Fruit fly (Drosophila melanogaster) whole organism, embryonic: ENCODE results near the gene CG10638.

Experiments
- CG10274 ChIP-seq: fragments of 200-800 bp; sonication (Bioruptor generic); optimal IDR thresholded peaks from 3 replicates; lab custom pipeline; 2017; ENCODE audit warnings: missing biosample characterization, mild to moderate bottlenecking, missing genetic modification characterization
- CG10366 ChIP-seq: fragments of 200-800 bp; sonication (Bioruptor generic); IDR thresholded peaks from 2 replicates; pipeline ENCODE4 v1.3.6; 2022; ENCODE audit warnings: missing biosample characterization, missing genetic modification characterization
- CG10654 ChIP-seq: fragments of 200-800 bp; sonication (Bioruptor generic); optimal IDR thresholded peaks from 2 replicates; lab custom pipeline; 2016; ENCODE audit warnings: missing biosample characterization, missing genetic modification characterization
- CG10979 ChIP-seq: fragments of 200-800 bp; sonication (Bioruptor generic); optimal IDR thresholded peaks from 2 replicates; lab custom pipeline; 2018; ENCODE audit warnings: missing biosample characterization, mild to moderate bottlenecking, missing genetic modification characterization, moderate library complexity
- CG11085 ChIP-seq: fragments of 200-800 bp; sonication (Bioruptor generic); IDR thresholded peaks from 2 replicates; pipeline ENCODE4 v1.3.6; 2022; ENCODE audit warnings: missing biosample characterization, missing genetic modification characterization
- CG14441 ChIP-seq: fragments of 200-800 bp; sonication (Bioruptor generic); IDR thresholded peaks from 2 replicates; pipeline ENCODE4 v1.3.6; 2022; ENCODE audit warnings: missing biosample characterization, missing genetic modification characterization
- CG14710 ChIP-seq: fragments of 200-800 bp; sonication (Bioruptor generic); optimal IDR thresholded peaks from 3 replicates; lab custom pipeline; 2019; ENCODE audit warnings: missing biosample characterization, mild to moderate bottlenecking, missing genetic modification characterization, moderate library complexity
- CG17385 ChIP-seq: fragments of 200-800 bp; sonication (Bioruptor generic); optimal IDR thresholded peaks from 3 replicates; lab custom pipeline; 2018; ENCODE audit warnings: missing biosample characterization, mild to moderate bottlenecking, missing genetic modification characterization
- CG17912 ChIP-seq: fragments of 200-800 bp; sonication (Bioruptor generic); optimal IDR thresholded peaks from 2 replicates; lab custom pipeline; 2018; ENCODE audit warnings: missing biosample characterization, mild to moderate bottlenecking, missing genetic modification characterization
- CG1832 ChIP-seq: fragments of 200-800 bp; sonication (Bioruptor generic); optimal IDR thresholded peaks from 2 replicates; lab custom pipeline; 2017; ENCODE audit warnings: missing biosample characterization, mild to moderate bottlenecking, missing genetic modification characterization, inconsistent platforms
- CG2202 ChIP-seq: fragments of 200-800 bp; sonication (Bioruptor generic); optimal IDR thresholded peaks from 2 replicates; lab custom pipeline; 2018; ENCODE audit warnings: missing biosample characterization, mild to moderate bottlenecking, missing genetic modification characterization
- CG31224 ChIP-seq: fragments of 200-800 bp; sonication (Bioruptor generic); IDR thresholded peaks from 2 replicates; pipeline ENCODE4 v1.3.6; 2022; ENCODE audit warnings: missing biosample characterization, missing genetic modification characterization
- CG31365 ChIP-seq: fragments of 200-800 bp; sonication (Bioruptor generic); optimal IDR thresholded peaks from 2 replicates; lab custom pipeline; 2018; ENCODE audit warnings: missing biosample characterization, mild to moderate bottlenecking, missing genetic modification characterization
- CG3726 ChIP-seq: fragments of 200-800 bp; sonication (Bioruptor generic); IDR thresholded peaks from 3 replicates; pipeline ENCODE4, ENCODE4 v1.3.6; 2022; ENCODE audit warnings: missing biosample characterization, missing genetic modification characterization
- CG4424 ChIP-seq: fragments of 200-800 bp; sonication (Bioruptor generic); optimal IDR thresholded peaks from 3 replicates; lab custom pipeline; 2016; ENCODE audit warnings: missing biosample characterization, missing genetic modification characterization
- CG6765 ChIP-seq: fragments of 200-800 bp; sonication (Bioruptor generic); optimal IDR thresholded peaks from 3 replicates; lab custom pipeline; 2017; ENCODE audit warnings: missing biosample characterization, mild to moderate bottlenecking, missing genetic modification characterization
- CG6813 ChIP-seq: fragments of 200-800 bp; sonication (Bioruptor generic); optimal IDR thresholded peaks from 2 replicates; lab custom pipeline; 2017; ENCODE audit warnings: missing biosample characterization, missing genetic modification characterization, mild to moderate bottlenecking, moderate library complexity, missing genetic modification reagents
- CG8359 ChIP-seq: fragments of 200-800 bp; sonication (Bioruptor generic); optimal IDR thresholded peaks from 2 replicates; lab custom pipeline; 2017; ENCODE audit warnings: missing biosample characterization, mild to moderate bottlenecking, missing genetic modification characterization, borderline replicate concordance
- CG8478 ChIP-seq: fragments of >200 bp; optimal IDR thresholded peaks from 2 replicates; lab custom pipeline; 2018
- CG8924 ChIP-seq: fragments of 200-800 bp; optimal IDR thresholded peaks from 3 replicates; lab custom pipeline; 2019; ENCODE audit warnings: missing biosample characterization, mild to moderate bottlenecking, missing genetic modification characterization, moderate library complexity
- CG9797 ChIP-seq: fragments of 200-800 bp; sonication (Bioruptor generic); optimal IDR thresholded peaks from 3 replicates; lab custom pipeline; 2018; ENCODE audit warnings: missing biosample characterization, mild to moderate bottlenecking, missing genetic modification characterization
- Mrtf ChIP-seq: fragments of 200-800 bp; sonication (Bioruptor generic); IDR thresholded peaks from 3 replicates; pipeline ENCODE4 v1.3.6; 2022; ENCODE audit warnings: missing biosample characterization, missing genetic modification characterization
- Oaz ChIP-seq: fragments of 200-800 bp; sonication (Bioruptor generic); IDR thresholded peaks from 2 replicates; pipeline ENCODE4 v1.3.6; 2022; ENCODE audit warnings: missing biosample characterization, missing genetic modification characterization
- Poxn ChIP-seq: fragments of 200-800 bp; sonication (Bioruptor generic); IDR thresholded peaks from 2 replicates; pipeline ENCODE4 v1.3.6; 2022; ENCODE audit warnings: missing biosample characterization, missing genetic modification characterization
- Side ChIP-seq: fragments of 200-800 bp; sonication (Bioruptor generic); optimal IDR thresholded peaks from 2 replicates; lab custom pipeline; 2016; ENCODE audit warnings: missing biosample characterization, missing genetic modification characterization
- Six4 ChIP-seq: fragments of 200-800 bp; sonication (Bioruptor generic); optimal IDR thresholded peaks from 2 replicates; lab custom pipeline; 2016; ENCODE audit warnings: missing biosample characterization, missing genetic modification characterization
- al ChIP-seq: fragments of 200-800 bp; sonication (Bioruptor generic); IDR thresholded peaks from 2 replicates; pipeline ENCODE4 v1.3.6; 2022; ENCODE audit warnings: missing biosample characterization, missing genetic modification characterization
- bbx ChIP-seq: fragments of 200-800 bp; sonication (Bioruptor generic); IDR thresholded peaks from 2 replicates; pipeline ENCODE4 v1.3.6; 2022; ENCODE audit warnings: missing biosample characterization, missing genetic modification characterization; ENCODE audit not compliant: partially characterized antibody
- bcd ChIP-seq: fragments of 200-800 bp; sonication (Bioruptor generic); optimal IDR thresholded peaks from 2 replicates; lab custom pipeline; 2017; ENCODE audit warnings: missing biosample characterization, mild to moderate bottlenecking, missing genetic modification characterization
- dm ChIP-seq: fragments of 200-800 bp; sonication (Bioruptor generic); optimal IDR thresholded peaks from 3 replicates; lab custom pipeline; 2016; ENCODE audit warnings: missing biosample characterization, missing genetic modification characterization
- dmrt99B ChIP-seq: fragments of 200-800 bp; sonication (Bioruptor generic); optimal IDR thresholded peaks from 2 replicates; lab custom pipeline; 2018; ENCODE audit warnings: missing biosample characterization, mild to moderate bottlenecking, missing genetic modification characterization, moderate library complexity
- emc ChIP-seq: fragments of 200-800 bp; sonication (Bioruptor generic); optimal IDR thresholded peaks from 2 replicates; lab custom pipeline; 2016; ENCODE audit warnings: missing biosample characterization, missing genetic modification characterization
- gcm ChIP-seq: fragments of 200-800 bp; sonication (Bioruptor generic); optimal IDR thresholded peaks from 2 replicates; lab custom pipeline; 2019; ENCODE audit warnings: missing biosample characterization, mild to moderate bottlenecking, missing genetic modification characterization, moderate library complexity
- gcm2 ChIP-seq: fragments of 200-800 bp; sonication (Bioruptor generic); optimal IDR thresholded peaks from 2 replicates; lab custom pipeline; 2016; ENCODE audit warnings: missing biosample characterization, missing genetic modification characterization
- grau ChIP-seq: fragments of 200-800 bp; optimal IDR thresholded peaks from 3 replicates; lab custom pipeline; 2019; ENCODE audit warnings: missing biosample characterization, mild to moderate bottlenecking, missing genetic modification characterization, moderate library complexity
- gro ChIP-seq: fragments of 200-800 bp; sonication (Bioruptor generic); optimal IDR thresholded peaks from 2 replicates; lab custom pipeline; 2016; ENCODE audit warnings: missing biosample characterization, missing genetic modification characterization
- gsb-n ChIP-seq: fragments of 200-800 bp; sonication (Bioruptor generic); optimal IDR thresholded peaks from 3 replicates; lab custom pipeline; 2018; ENCODE audit warnings: missing biosample characterization, mild to moderate bottlenecking, missing genetic modification characterization
- ham ChIP-seq: fragments of 200-800 bp; sonication (Bioruptor generic); IDR thresholded peaks from 2 replicates; pipeline ENCODE4 v1.3.6; 2022; ENCODE audit warnings: missing biosample characterization, missing genetic modification characterization
- lbe ChIP-seq: fragments of 200-800 bp; sonication (Bioruptor generic); optimal IDR thresholded peaks from 2 replicates; lab custom pipeline; 2016; ENCODE audit warnings: missing biosample characterization, mild to moderate bottlenecking, missing genetic modification characterization
- pita ChIP-seq: fragments of 200-800 bp; sonication (Bioruptor generic); optimal IDR thresholded peaks from 2 replicates; lab custom pipeline; 2017; ENCODE audit warnings: missing biosample characterization, mild to moderate bottlenecking, missing genetic modification characterization
- pnt ChIP-seq: fragments of 200-800 bp; sonication (Bioruptor generic); optimal IDR thresholded peaks from 3 replicates; lab custom pipeline; 2016; ENCODE audit warnings: missing biosample characterization, missing genetic modification characterization
- row ChIP-seq: fragments of 200-800 bp; sonication (Bioruptor generic); IDR thresholded peaks from 3 replicates; pipeline ENCODE4 v1.3.6; 2022; ENCODE audit warnings: missing biosample characterization, missing genetic modification characterization
- salm ChIP-seq: fragments of 200-800 bp; sonication (Bioruptor generic); optimal IDR thresholded peaks from 2 replicates; lab custom pipeline; 2018; ENCODE audit warnings: missing biosample characterization, mild to moderate bottlenecking, missing genetic modification characterization
- sc ChIP-seq, 3 experiments: fragments of >200 bp in 2 of 3; fragments of 200-800 bp in 1 of 3; sonication (Bioruptor generic) in 1 of 3; optimal IDR thresholded peaks; 2 replicates in 2 of 3; 3 replicates in 1 of 3; lab custom pipeline; 2017; ENCODE audit warnings: mild to moderate bottlenecking in 1 of 3, missing biosample characterization in 1 of 3, missing genetic modification characterization in 1 of 3, missing genetic modification reagents in 1 of 3
- shn ChIP-seq: fragments of 200-800 bp; sonication (Bioruptor generic); optimal IDR thresholded peaks from 3 replicates; lab custom pipeline; 2016; ENCODE audit warnings: missing biosample characterization, missing genetic modification characterization
- trem ChIP-seq: fragments of 200-800 bp; optimal IDR thresholded peaks from 3 replicates; lab custom pipeline; 2019; ENCODE audit warnings: missing biosample characterization, mild to moderate bottlenecking, missing genetic modification characterization, moderate library complexity
- ttk ChIP-seq: fragments of 200-800 bp; sonication (Bioruptor generic); IDR thresholded peaks from 2 replicates; pipeline ENCODE4 v2.1.2; 2022; ENCODE audit warnings: missing biosample characterization, missing genetic modification characterization
- tup ChIP-seq: fragments of 200-800 bp; sonication (Bioruptor generic); optimal IDR thresholded peaks from 2 replicates; lab custom pipeline; 2016; ENCODE audit warnings: missing biosample characterization, mild to moderate bottlenecking, missing genetic modification characterization, moderate library complexity
- vvl ChIP-seq: fragments of 200-800 bp; sonication (Bioruptor generic); IDR thresholded peaks from 2 replicates; pipeline ENCODE4 v1.3.6; 2022; ENCODE audit warnings: missing biosample characterization, missing genetic modification characterization
- wdn ChIP-seq: fragments of 200-800 bp; sonication (Bioruptor generic); IDR thresholded peaks from 2 replicates; pipeline ENCODE4 v1.3.6; 2022; ENCODE audit warnings: missing biosample characterization, missing genetic modification characterization
- wor ChIP-seq: fragments of 200-800 bp; sonication (Bioruptor generic); IDR thresholded peaks from 2 replicates; pipeline ENCODE4 v1.3.6; 2022; ENCODE audit warnings: missing biosample characterization, missing genetic modification characterization

The CG10638 gene

dm6 chr3L:12523941-12524340 is 22.8 kb upstream of the CG10638 start, which contains the start of the genes ver and Gcn5 (continued):
- TF ChIP-seq wor (peak; percentile 88), grau (peak; percentile 89), CG4424 (GFP tag; lab: Kevin White, UChicago) (peak; percentile 90), ham (peak; percentile 78), trem (peak; percentile 100), gcm (GFP tag; lab: Kevin White, UChicago) (peak; percentile 88), CG8478 (lab: Kevin White, UChicago) (no peak), lbe (GFP tag; lab: Kevin White, UChicago) (peak; percentile 99), CG31365 (tag; lab: Kevin White, UChicago) (peak; percentile 65), shn (peak; percentile 83), dmrt99B (tag; lab: Kevin White, UChicago) (peak; percentile 91), Side (GFP tag; lab: Kevin White, UChicago) (peak; percentile 78), Mrtf (GFP tag; lab: Robert Waterston, UW) (peak; percentile 88), pnt (GFP tag; lab: Kevin White, UChicago) (peak; percentile 77), gsb-n (tag; lab: Kevin White, UChicago) (no peak), CG17385 (GFP tag; lab: Kevin White, UChicago) (peak; percentile 88), gro (GFP tag; lab: Kevin White, UChicago) (peak; percentile 56), CG17912 (GFP tag; lab: Kevin White, UChicago) (peak; percentile 72), vvl (GFP tag; lab: Robert Waterston, UW) (peak; percentile 97), wdn (GFP tag; lab: Robert Waterston, UW) (peak; percentile 82), gcm2 (GFP tag; lab: Kevin White, UChicago) (peak; percentile 59), bcd (peak; percentile 92), Six4 (peak; percentile 81), CG9797 (GFP tag; lab: Kevin White, UChicago) (peak; percentile 67), CG14710 (tag; lab: Kevin White, UChicago) (peak; percentile 91), bbx (0 out of 2 replicates have a peak, but pooled peaks have one; percentile 13), emc (GFP tag; lab: Kevin White, UChicago) (peak; percentile 78), CG31224 (GFP tag; lab: Robert Waterston, UW) (peak; percentile 86), CG10654 (GFP tag; lab: Kevin White, UChicago) (peak; percentile 85), sc (optimal IDR thresholded peaks at IDR 0.05; lab: Kevin White, UChicago) (no peak), sc (GFP tag; optimal IDR thresholded peaks at IDR 0.05; lab: Kevin White, UChicago) (peak; percentile 73), dm (peak; percentile 62), CG14441 (GFP tag; lab: Robert Waterston, UW) (peak; percentile 94), al (GFP tag; lab: Robert Waterston, UW) (peak; percentile 93), CG10274 (GFP tag; lab: Kevin White, UChicago) (peak; percentile 75), pita (GFP tag; lab: Kevin White, UChicago) (no peak), CG2202 (peak; percentile 87), CG6765 (GFP tag; lab: Kevin White, UChicago) (peak; percentile 74), CG3726 (peak; percentile 83; the same call in 2 of the 3 replicates), CG11085 (GFP tag; lab: Robert Waterston, UW) (peak; percentile 86), CG8359 (GFP tag; lab: Kevin White, UChicago) (peak; percentile 60), CG10979 (tag; lab: Kevin White, UChicago) (peak; percentile 87), salm (tag; lab: Kevin White, UChicago) (peak; percentile 74), row (peak; percentile 96), ttk (GFP tag; lab: Robert Waterston, UW) (peak; percentile 90), Oaz (GFP tag; lab: Robert Waterston, UW) (peak; percentile 78), CG1832 (GFP tag; lab: Kevin White, UChicago) (no peak), Poxn (peak; percentile 78; the same call in 1 of the 2 replicates), CG8924 (tag; lab: Kevin White, UChicago) (peak; percentile 92), tup (GFP tag; lab: Kevin White, UChicago) (peak; percentile 81), CG6813 (GFP tag; lab: Kevin White, UChicago) (peak; percentile 83), CG10366 (GFP tag; lab: Robert Waterston, UW) (peak; percentile 95)
